Fruit fly (Drosophila melanogaster): Measurements from ENCODE around the gene frm.

dm6 chr3L:5511959-5512358 lies 39.0 kb downstream of the frm start:
- TF ChIP-seq CG14711 (tag; optimal IDR thresholded peaks at IDR 0.05) (peak; percentile 52), cic (GFP tag; optimal IDR thresholded peaks at IDR 0.05) (peak; percentile 25), ovo (GFP tag; optimal IDR thresholded peaks at IDR 0.05) (peak; percentile 71), Clk (GFP tag; optimal IDR thresholded peaks at IDR 0.05) (peak; percentile 34), CG33017 (tag; optimal IDR thresholded peaks at IDR 0.05) (peak; percentile 61), bab1 (GFP tag; optimal IDR thresholded peaks at IDR 0.05) (peak; percentile 91), CG7101 (tag; optimal IDR thresholded peaks at IDR 0.05) (peak; percentile 75), kay (GFP tag; ENCODE audit: borderline replicate concordance) (peak; percentile 9), toe (GFP tag; optimal IDR thresholded peaks at IDR 0.05) (peak; percentile 65), Crg-1 (GFP tag; optimal IDR thresholded peaks at IDR 0.05) (peak; percentile 75), pad (GFP tag; optimal IDR thresholded peaks at IDR 0.05) (peak; percentile 66), cnc (optimal IDR thresholded peaks at IDR 0.05) (no peak)
